Worm (Caenorhabditis elegans): ENCODE results near the gene F41E6.8.

DNA sequence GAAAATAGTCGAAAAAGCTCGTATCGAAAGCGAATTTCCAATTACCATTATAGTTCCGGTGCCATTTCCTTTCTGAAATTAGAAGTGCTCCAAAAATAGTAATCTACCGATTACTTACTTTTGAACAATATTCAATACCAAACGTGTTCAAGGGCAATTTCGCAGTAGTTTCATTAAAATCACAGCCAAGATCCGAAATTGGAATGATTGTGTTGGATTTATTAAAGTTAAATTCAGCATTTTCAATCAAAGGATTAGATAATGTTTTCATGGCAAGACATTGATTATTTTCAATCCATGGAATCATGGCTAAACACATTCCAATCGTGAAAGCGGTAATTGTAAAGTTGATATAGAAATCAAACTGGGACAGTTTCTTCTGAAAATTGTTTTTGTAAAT is 31.5 kb upstream of the F41E6.8 start:
- TF ChIP-seq egl-27 (tag; optimal IDR thresholded peaks at IDR 0.05) (no peak), ZK546.5 (tag; optimal IDR thresholded peaks at IDR 0.05) (no peak), ceh-82 (tag; optimal IDR thresholded peaks at IDR 0.05) (no peak), nhr-76 (tag; optimal IDR thresholded peaks at IDR 0.05) (no peak), ama-1 (optimal IDR thresholded peaks at IDR 0.05) (no peak), elt-1 (tag; optimal IDR thresholded peaks at IDR 0.05) (no peak), pha-4 (tag; optimal IDR thresholded peaks at IDR 0.05) (no peak), ztf-4 (tag; optimal IDR thresholded peaks at IDR 0.05) (no peak), elt-3 (tag; optimal IDR thresholded peaks at IDR 0.05) (no peak), pqm-1 (tag; optimal IDR thresholded peaks at IDR 0.05) (no peak), nhr-43 (tag; optimal IDR thresholded peaks at IDR 0.05; ENCODE audit: poor library complexity, severe bottlenecking) (no peak), fkh-10 (GFP tag; optimal IDR thresholded peaks at IDR 0.05) (no peak)
